Worm (Caenorhabditis elegans): ENCODE data around the gene F19G12.8.
A peak's percentile ranks its signal among the peaks of the same experiment; 100 is the strongest.

The F19G12.8 gene

DNA sequence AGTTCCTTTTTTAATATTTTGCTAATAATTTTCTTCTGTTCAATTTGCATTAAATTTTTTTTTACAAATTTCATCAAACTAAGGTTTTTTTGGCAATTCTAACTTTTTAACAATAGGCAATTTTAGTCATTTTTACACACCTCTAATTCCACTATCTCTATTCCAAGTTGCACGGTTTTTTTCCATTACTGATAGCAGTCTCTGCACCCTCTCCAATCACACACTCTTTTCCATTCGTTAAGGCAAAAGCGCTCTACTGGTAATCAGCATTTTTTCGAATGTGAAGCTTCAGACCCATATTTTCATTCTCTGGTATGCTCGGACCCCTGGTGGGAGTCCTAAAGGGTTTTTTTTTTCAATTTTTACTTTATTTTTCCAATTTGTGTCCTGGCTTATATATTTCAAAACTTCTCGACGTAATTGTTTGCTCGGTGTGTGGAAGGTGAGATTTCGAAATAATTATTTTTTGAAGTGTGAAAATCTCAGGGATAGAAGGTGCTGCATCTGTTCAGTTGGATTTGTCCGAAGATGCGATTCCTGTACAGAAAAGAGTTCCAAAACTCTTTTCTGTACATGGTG, at the start of gene F19G12.8, which contains the start of gene F19G12.4:
TSS of gene F19G12.8 (plus strand) at position 545 of the 579 bp plus-strand sequence.
TSS of gene F19G12.4 (plus strand) at position 529 of the 579 bp plus-strand sequence.
- no peak for TF ChIP-seq ztf-11 (tag; optimal IDR thresholded peaks at IDR 0.05)
- no peak for TF ChIP-seq tbx-8 (GFP tag; optimal IDR thresholded peaks at IDR 0.05)
- no peak for TF ChIP-seq elt-3 (tag; optimal IDR thresholded peaks at IDR 0.05)
- no peak for TF ChIP-seq M03D4.4 (tag; optimal IDR thresholded peaks at IDR 0.05)
- TF ChIP-seq mab-5 (tag; optimal IDR thresholded peaks at IDR 0.05), result no peak
- no peak for TF ChIP-seq bed-3 (GFP tag; optimal IDR thresholded peaks at IDR 0.05)
- no peak for TF ChIP-seq ham-2 (GFP tag; optimal IDR thresholded peaks at IDR 0.05)
- TF ChIP-seq flh-1 (GFP tag; optimal IDR thresholded peaks at IDR 0.05), result no peak
- no peak for TF ChIP-seq nhr-237 (tag; optimal IDR thresholded peaks at IDR 0.05)
- no peak for TF ChIP-seq unc-120 (tag; optimal IDR thresholded peaks at IDR 0.05; ENCODE audit: poor library complexity, severe bottlenecking)

DNA sequence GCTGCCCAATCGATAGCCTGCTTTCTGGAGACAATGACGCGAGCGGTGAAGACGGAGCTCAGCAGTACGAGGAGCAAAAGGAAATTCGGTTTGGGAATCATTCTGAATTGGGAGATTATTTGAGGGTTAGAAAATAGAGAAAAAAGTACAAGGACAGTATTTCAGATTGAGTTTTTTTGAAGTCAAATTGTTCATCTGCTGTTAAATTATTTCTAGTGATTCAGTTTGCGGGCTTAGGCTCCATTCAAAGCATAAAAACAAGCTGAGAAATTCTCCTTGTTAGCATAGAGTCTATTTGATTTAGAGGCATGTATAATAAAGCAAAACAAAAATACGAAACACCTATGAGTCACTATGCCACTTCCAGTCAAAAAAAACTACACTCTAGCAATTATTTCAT, 49.7 kb upstream of the F19G12.8 start, which contains the start of gene dgn-2:
TSS of gene dgn-2 (minus strand) at position 101 of the 400 bp plus-strand sequence.
- TF ChIP-seq ztf-11 (tag; optimal IDR thresholded peaks at IDR 0.05) (no peak), drap-1 (GFP tag; optimal IDR thresholded peaks at IDR 0.05) (no peak), nhr-237 (tag; optimal IDR thresholded peaks at IDR 0.05) (no peak), unc-39 (tag; optimal IDR thresholded peaks at IDR 0.05) (no peak), lin-13 (tag; optimal IDR thresholded peaks at IDR 0.05) (no peak), nhr-76 (tag; optimal IDR thresholded peaks at IDR 0.05) (no peak), elt-3 (tag; optimal IDR thresholded peaks at IDR 0.05) (no peak), mab-5 (tag; optimal IDR thresholded peaks at IDR 0.05) (no peak), ham-2 (GFP tag; optimal IDR thresholded peaks at IDR 0.05) (no peak), nhr-28 (tag; optimal IDR thresholded peaks at IDR 0.05) (no peak), tbx-8 (GFP tag; optimal IDR thresholded peaks at IDR 0.05) (no peak), lsy-2 (tag; optimal IDR thresholded peaks at IDR 0.05) (no peak), bed-3 (GFP tag; optimal IDR thresholded peaks at IDR 0.05) (no peak), zip-8 (tag; optimal IDR thresholded peaks at IDR 0.05) (no peak), pha-4 (tag; optimal IDR thresholded peaks at IDR 0.05) (no peak)

DNA sequence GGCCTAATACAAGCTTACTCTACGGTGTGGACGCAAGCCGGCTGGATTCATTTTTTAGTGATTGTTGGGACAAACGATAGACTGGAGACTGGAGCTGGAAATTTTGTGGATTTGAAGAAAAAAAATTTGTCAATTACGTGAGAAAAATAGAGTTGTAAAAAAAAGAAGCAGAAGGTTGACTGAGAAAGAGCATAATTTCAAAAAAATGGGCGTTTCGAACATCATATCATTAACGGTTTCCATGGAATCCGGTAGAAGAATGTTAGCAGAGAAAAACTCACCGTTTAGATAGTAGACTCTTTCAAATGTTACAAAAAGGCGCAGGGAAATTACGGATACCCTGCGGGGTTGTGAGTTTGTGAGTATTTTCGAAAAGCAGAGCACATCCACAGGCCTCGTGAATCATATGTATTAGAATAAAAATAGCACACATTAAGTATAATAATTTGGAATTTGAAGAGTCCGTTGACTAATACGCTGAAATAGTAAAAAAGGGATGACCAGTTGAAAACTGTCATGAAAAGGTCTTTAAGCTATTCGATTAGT, 46.3 kb upstream of the F19G12.8 start, which contains the start of gene F56C3.7:
TSS of gene F56C3.7 (minus strand) at position 51 of the 546 bp plus-strand sequence.
- TF ChIP-seq ceh-39 (tag; optimal IDR thresholded peaks at IDR 0.05) (no peak), ztf-11 (tag; optimal IDR thresholded peaks at IDR 0.05) (no peak), M03D4.4 (tag; optimal IDR thresholded peaks at IDR 0.05) (no peak), snpc-4 (tag; optimal IDR thresholded peaks at IDR 0.05) (no peak)

DNA sequence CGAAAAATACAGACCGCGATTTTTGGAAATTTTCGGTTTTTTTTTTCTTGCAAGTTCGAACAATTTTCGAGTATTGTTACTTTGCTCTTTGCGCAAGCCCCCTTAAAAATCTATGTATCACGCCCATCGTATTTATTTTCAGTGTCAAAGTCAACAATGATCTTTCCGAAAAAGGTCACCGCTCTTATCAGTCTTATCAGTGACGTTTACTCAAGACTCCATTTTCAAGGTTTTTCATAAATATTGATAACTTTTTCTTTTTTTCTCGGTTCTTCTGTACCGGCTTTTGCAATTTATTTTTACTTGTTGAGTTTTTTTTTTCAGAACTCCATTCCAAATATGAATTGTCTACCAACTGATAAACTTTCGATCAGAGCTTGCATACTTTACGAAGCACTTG, 45.4 kb upstream of the F19G12.8 start, which contains the start of gene fbxa-190:
TSS of gene fbxa-190 (plus strand) at position 325 of the 400 bp plus-strand sequence.
- TF ChIP-seq sptf-1 (tag; optimal IDR thresholded peaks at IDR 0.05) (no peak), ham-2 (GFP tag; optimal IDR thresholded peaks at IDR 0.05) (no peak), elt-1 (tag; optimal IDR thresholded peaks at IDR 0.05; ENCODE audit: borderline replicate concordance, insufficient read depth) (no peak)

DNA sequence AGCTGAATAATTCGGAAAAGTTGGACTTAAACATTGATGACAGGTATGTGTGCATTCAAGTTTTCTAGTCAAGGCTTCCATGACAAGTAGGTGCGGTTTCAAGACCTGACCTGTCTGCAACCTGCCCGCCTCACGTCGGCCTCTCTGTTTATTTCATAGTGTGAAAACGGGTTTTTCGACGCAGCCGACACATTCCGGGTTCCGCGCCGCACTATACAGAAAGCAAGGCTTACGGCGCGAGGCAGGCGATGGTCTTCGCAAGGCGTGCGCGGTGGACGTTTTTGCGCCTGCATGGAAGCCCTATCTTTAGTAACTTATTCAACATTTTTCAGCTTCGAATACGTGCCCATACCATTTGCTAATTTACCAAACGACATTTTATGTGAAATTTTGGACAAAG, 44.7 kb upstream of the F19G12.8 start:
- no peak for TF ChIP-seq blmp-1 (tag; optimal IDR thresholded peaks at IDR 0.05)

DNA sequence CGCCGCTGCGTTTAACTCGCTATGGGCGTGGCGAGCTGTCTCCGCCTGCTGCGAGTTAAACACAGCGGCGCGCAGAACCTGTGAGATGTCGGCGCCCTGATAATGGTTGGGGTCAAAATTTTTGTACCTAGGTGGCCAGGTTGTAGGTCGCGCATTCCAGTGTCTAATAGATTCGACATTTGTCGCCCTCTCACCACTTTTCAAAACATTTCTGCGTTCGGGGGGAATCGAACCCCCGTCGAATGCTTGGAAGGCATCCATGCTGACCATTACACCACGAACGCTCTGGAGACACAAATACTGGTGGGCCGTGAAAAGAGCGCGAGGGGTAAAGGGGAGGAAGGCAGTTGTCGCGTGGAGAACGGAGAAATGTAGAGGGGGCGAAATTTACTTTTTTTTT, 37.7 kb upstream of the F19G12.8 start:
- TF ChIP-seq lin-32 (GFP tag; optimal IDR thresholded peaks at IDR 0.05) (peak; percentile 89), unc-62 (GFP tag; optimal IDR thresholded peaks at IDR 0.05) (peak; percentile 48), snpc-4 (tag; optimal IDR thresholded peaks at IDR 0.05) (no peak), zip-8 (tag; optimal IDR thresholded peaks at IDR 0.05) (no peak), mls-2 (tag; optimal IDR thresholded peaks at IDR 0.05) (peak; percentile 92), unc-120 (tag; optimal IDR thresholded peaks at IDR 0.05; ENCODE audit: poor library complexity, severe bottlenecking) (peak; percentile 85), sem-2 (GFP tag; optimal IDR thresholded peaks at IDR 0.05) (peak; percentile 81), elt-3 (tag; optimal IDR thresholded peaks at IDR 0.05) (peak; percentile 24), nhr-12 (tag; optimal IDR thresholded peaks at IDR 0.05) (no peak), ceh-43 (GFP tag; optimal IDR thresholded peaks at IDR 0.05) (peak; percentile 80), lin-13 (tag; optimal IDR thresholded peaks at IDR 0.05) (peak; percentile 14), nhr-76 (tag; optimal IDR thresholded peaks at IDR 0.05) (peak; percentile 42), ztf-11 (tag; optimal IDR thresholded peaks at IDR 0.05) (peak; percentile 14), ham-2 (GFP tag; optimal IDR thresholded peaks at IDR 0.05) (peak; percentile 80), drap-1 (GFP tag; optimal IDR thresholded peaks at IDR 0.05) (peak; percentile 94), bed-3 (GFP tag; optimal IDR thresholded peaks at IDR 0.05) (peak; percentile 78), flh-1 (GFP tag; optimal IDR thresholded peaks at IDR 0.05) (peak; percentile 75), mab-5 (tag; optimal IDR thresholded peaks at IDR 0.05) (no peak), tbx-8 (GFP tag; optimal IDR thresholded peaks at IDR 0.05) (peak; percentile 67), ces-1 (GFP tag; optimal IDR thresholded peaks at IDR 0.05) (no peak), nhr-2 (tag; optimal IDR thresholded peaks at IDR 0.05) (no peak), blmp-1 (tag; optimal IDR thresholded peaks at IDR 0.05) (no peak), M03D4.4 (tag; optimal IDR thresholded peaks at IDR 0.05) (peak; percentile 85), nhr-28 (tag; optimal IDR thresholded peaks at IDR 0.05) (no peak), hlh-1 (tag; optimal IDR thresholded peaks at IDR 0.05) (peak; percentile 55), ceh-83 (GFP tag; optimal IDR thresholded peaks at IDR 0.05) (peak; percentile 89), mep-1 (tag; optimal IDR thresholded peaks at IDR 0.05) (no peak), nhr-237 (tag; optimal IDR thresholded peaks at IDR 0.05) (peak; percentile 26), lsy-2 (tag; optimal IDR thresholded peaks at IDR 0.05) (peak; percentile 6), cnd-1 (tag; optimal IDR thresholded peaks at IDR 0.05) (peak; percentile 92), ceh-39 (tag; optimal IDR thresholded peaks at IDR 0.05) (peak; percentile 4), unc-39 (tag; optimal IDR thresholded peaks at IDR 0.05) (peak; percentile 14)

Data from whole organism, mixed stage, embryonic.